Fruit fly (Drosophila melanogaster): ENCODE measurements around the gene CG43373.

The CG43373 gene

dm6 chr3L:16571014-16571738, 28.0 kb upstream of the CG43373 start (continued):
- TF ChIP-seq croc (GFP tag; conservative IDR thresholded peaks at IDR 0.05) (no peak), bcd (GFP tag; optimal IDR thresholded peaks at IDR 0.05) (peak; percentile 29), danr (GFP tag; IDR thresholded peaks at IDR 0.05) (no peak), Six4 (GFP tag; optimal IDR thresholded peaks at IDR 0.05) (no peak), en (GFP tag; optimal IDR thresholded peaks at IDR 0.05) (peak; percentile 5), exex (tag; optimal IDR thresholded peaks at IDR 0.05) (no peak), CG1647 (GFP tag; optimal IDR thresholded peaks at IDR 0.05) (peak; percentile 49), vnd (GFP tag; IDR thresholded peaks at IDR 0.05; ENCODE audit: partially characterized antibody) (no peak), sr (GFP tag; IDR thresholded peaks at IDR 0.05) (no peak), usp (GFP tag; optimal IDR thresholded peaks at IDR 0.05) (no peak), CG33213 (GFP tag; optimal IDR thresholded peaks at IDR 0.05) (peak; percentile 56), CG15696 (tag; optimal IDR thresholded peaks at IDR 0.05) (no peak), CG13624 (GFP tag; optimal IDR thresholded peaks at IDR 0.05) (peak; percentile 61), CG7271 (tag; optimal IDR thresholded peaks at IDR 0.05) (no peak), salm (tag; optimal IDR thresholded peaks at IDR 0.05) (no peak), Optix (GFP tag; IDR thresholded peaks at IDR 0.05) (no peak), unpg (GFP tag; optimal IDR thresholded peaks at IDR 0.05) (peak; percentile 65), CG11560 (tag; IDR thresholded peaks at IDR 0.05) (no peak), ato (GFP tag; IDR thresholded peaks at IDR 0.05; ENCODE audit: partially characterized antibody) (no peak), CG7745 (tag; optimal IDR thresholded peaks at IDR 0.05) (no peak), MESR4 (GFP tag; optimal IDR thresholded peaks at IDR 0.05) (no peak), CG3281 (GFP tag; optimal IDR thresholded peaks at IDR 0.05) (peak; percentile 61), CG16779 (GFP tag; IDR thresholded peaks at IDR 0.05) (no peak), ftz-f1 (GFP tag; optimal IDR thresholded peaks at IDR 0.05) (no peak), slp2 (GFP tag; optimal IDR thresholded peaks at IDR 0.05) (peak; percentile 49), CG13123 (GFP tag; optimal IDR thresholded peaks at IDR 0.05) (no peak), CG15073 (GFP tag; optimal IDR thresholded peaks at IDR 0.05) (no peak), emc (GFP tag; optimal IDR thresholded peaks at IDR 0.05) (no peak), Hey (tag; optimal IDR thresholded peaks at IDR 0.05) (no peak), CG33557 (GFP tag; optimal IDR thresholded peaks at IDR 0.05) (no peak), CG13424 (tag; optimal IDR thresholded peaks at IDR 0.05) (peak; percentile 42), Fer2 (tag; optimal IDR thresholded peaks at IDR 0.05) (peak; percentile 1), Neu2 (GFP tag; optimal IDR thresholded peaks at IDR 0.05; ENCODE audit: borderline replicate concordance) (no peak), CG1233 (GFP tag; optimal IDR thresholded peaks at IDR 0.05) (peak; percentile 29), Oaz (GFP tag; IDR thresholded peaks at IDR 0.05) (no peak), chn (GFP tag; optimal IDR thresholded peaks at IDR 0.05) (no peak), ssp (GFP tag; IDR thresholded peaks at IDR 0.05) (no peak), PHDP (tag; optimal IDR thresholded peaks at IDR 0.05) (peak; percentile 65), Sin3A (optimal IDR thresholded peaks at IDR 0.05) (no peak), yki (optimal IDR thresholded peaks at IDR 0.05) (no peak), MBD-R2 (GFP tag; IDR thresholded peaks at IDR 0.05) (no peak; the same call in 1 of the 2 replicates), pnt (GFP tag; optimal IDR thresholded peaks at IDR 0.05) (peak; percentile 13), CG9215 (GFP tag; IDR thresholded peaks at IDR 0.05) (no peak), CG4282 (GFP tag; optimal IDR thresholded peaks at IDR 0.05) (no peak), Doc3 (GFP tag; IDR thresholded peaks at IDR 0.05; ENCODE audit: partially characterized antibody) (no peak), Hmr (GFP tag; optimal IDR thresholded peaks at IDR 0.05) (peak; percentile 62), luna (GFP tag; optimal IDR thresholded peaks at IDR 0.05) (no peak), CG17385 (GFP tag; optimal IDR thresholded peaks at IDR 0.05) (peak; percentile 30), p53 (GFP tag; optimal IDR thresholded peaks at IDR 0.05) (no peak), fd64A (GFP tag; optimal IDR thresholded peaks at IDR 0.05) (no peak), inv (GFP tag; IDR thresholded peaks at IDR 0.05; ENCODE audit: partially characterized antibody) (no peak)
